Fruit fly (Drosophila melanogaster) S2 (cell line): ENCODE data around the gene Wdr59.

Experiments used
- CG8478 ChIP-seq: fragments of >200 bp; optimal IDR thresholded peaks from 2 replicates; lab custom pipeline; 2018
- CTCF ChIP-seq, 2 experiments: fragments of >200 bp; optimal IDR thresholded peaks; 2 replicates each; lab custom pipeline; 2018

dm6 chr2L:11082025-11082424, 9.2 kb upstream of the Wdr59 start:
- TF ChIP-seq CTCF (optimal IDR thresholded peaks at IDR 0.05; lab: Kevin White, UChicago) (no peak), CG8478 (no peak)
